Fruit fly (Drosophila melanogaster): ENCODE data around the gene bark.

DNA sequence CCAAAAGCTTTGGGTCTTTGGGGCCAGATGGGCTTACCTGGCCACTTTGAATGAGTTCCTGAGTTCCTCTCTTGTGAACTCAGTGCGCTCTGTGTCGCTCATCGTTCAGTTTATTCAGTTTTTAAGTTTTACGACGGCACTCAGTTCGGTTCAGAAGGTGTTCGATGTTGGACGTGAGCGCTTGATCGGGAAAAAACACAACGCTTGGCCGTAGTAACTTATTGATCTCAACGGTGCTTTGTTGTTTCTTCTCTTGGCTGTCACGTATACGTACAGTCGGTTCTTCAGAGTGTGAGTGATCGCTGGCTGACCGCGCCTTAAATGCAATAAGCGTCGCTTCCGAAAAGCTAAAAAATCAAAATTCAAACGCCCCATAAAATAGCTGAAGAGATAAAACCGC lies at the start of gene bark:
- TF ChIP-seq woc (GFP tag; optimal IDR thresholded peaks at IDR 0.05) (no peak), psq (GFP tag; optimal IDR thresholded peaks at IDR 0.05) (peak; percentile 32), pan (optimal IDR thresholded peaks at IDR 0.05) (no peak), usp (GFP tag; optimal IDR thresholded peaks at IDR 0.05) (no peak), h (GFP tag; optimal IDR thresholded peaks at IDR 0.05) (peak; percentile 66), Abd-B (GFP tag; optimal IDR thresholded peaks at IDR 0.05) (no peak), OdsH (GFP tag; optimal IDR thresholded peaks at IDR 0.05) (peak; percentile 43), tai (GFP tag; optimal IDR thresholded peaks at IDR 0.05) (no peak), fru (GFP tag; optimal IDR thresholded peaks at IDR 0.05) (peak; percentile 99), Mio (GFP tag; optimal IDR thresholded peaks at IDR 0.05) (no peak), jim (GFP tag; optimal IDR thresholded peaks at IDR 0.05) (peak; percentile 53)

Measured in whole organism, wandering third instar larva.